Worm (Caenorhabditis elegans) whole organism, young adult: ENCODE measurements around the gene F59A6.10.

Source experiments
- B0336.3 ChIP-seq: fragments of 200-800 bp; sonication (Bioruptor generic); IDR thresholded peaks from 2 replicates; pipeline ENCODE4 v1.3.6; 2022; ENCODE audit warnings: missing genetic modification characterization, missing compliant biosample characterization
- C06A6.2 ChIP-seq: fragments of 200-800 bp; sonication (Bioruptor generic); conservative IDR thresholded peaks from 2 replicates; pipeline ENCODE4 v1.3.6; 2022; ENCODE audit warnings: missing genetic modification characterization, missing compliant biosample characterization
- ama-1 ChIP-seq, 3 experiments: fragments of 150-350 bp in 1 of 3; sonication (generic microtip) in 2 of 3; optimal IDR thresholded peaks; 2 replicates each; lab custom pipeline; 2014 to 2018; ENCODE audit warnings: missing biosample characterization in 2 of 3, missing genetic modification characterization in 2 of 3, missing genetic modification reagents in 2 of 3
- him-1 ChIP-seq: sonication (generic microtip); optimal IDR thresholded peaks from 2 replicates; lab custom pipeline; 2016; ENCODE audit warnings: missing genotype, missing genetic modification reagents, missing genetic modification characterization, missing compliant biosample characterization
- lin-54 ChIP-seq: fragments of 200-800 bp; sonication (Bioruptor generic); optimal IDR thresholded peaks from 2 replicates; lab custom pipeline; 2018; ENCODE audit warnings: mild to moderate bottlenecking, missing genetic modification characterization, missing compliant biosample characterization
- madf-3 ChIP-seq: fragments of 200-800 bp; sonication (Bioruptor generic); IDR thresholded peaks from 2 replicates; pipeline ENCODE4 v1.3.6; 2022; ENCODE audit warnings: missing genetic modification reagents, missing genetic modification characterization, missing compliant biosample characterization
- mxl-1 ChIP-seq: sonication (generic microtip); optimal IDR thresholded peaks from 2 replicates; lab custom pipeline; 2016; ENCODE audit warnings: missing genetic modification characterization, missing compliant biosample characterization
- nfya-2 ChIP-seq: fragments of 200-800 bp; sonication (Bioruptor generic); IDR thresholded peaks from 2 replicates; pipeline ENCODE4 v1.3.6; 2022; ENCODE audit warnings: missing genetic modification reagents, missing genetic modification characterization, missing compliant biosample characterization
- pha-4 ChIP-seq: fragments of 150-350 bp; sonication (generic microtip); optimal IDR thresholded peaks from 2 replicates; lab custom pipeline; 2014; ENCODE audit warnings: missing biosample characterization, missing genetic modification reagents, missing genetic modification characterization
- rpc-1 ChIP-seq, 2 experiments: fragments of 150-350 bp in 1 of 2; sonication (generic microtip) in 1 of 2; optimal IDR thresholded peaks; 2 replicates each; lab custom pipeline; 2014 to 2018; ENCODE audit warnings: missing biosample characterization in 1 of 2, missing genetic modification characterization in 1 of 2, missing genetic modification reagents in 1 of 2, missing genotype in 1 of 2
- unc-130 ChIP-seq: sonication (generic microtip); optimal IDR thresholded peaks from 2 replicates; lab custom pipeline; 2016; ENCODE audit warnings: missing genetic modification reagents, missing genetic modification characterization, missing compliant biosample characterization
- unc-62 ChIP-seq: fragments of 150-350 bp; optimal IDR thresholded peaks from 2 replicates; lab custom pipeline; 2014; ENCODE audit warnings: missing biosample characterization, missing genetic modification reagents, missing genetic modification characterization

ce11 chrII:4999122-4999521 lies 4.6 kb upstream of the F59A6.10 start, which contains the start of gene citk-2:
- TF ChIP-seq him-1 (no peak), mxl-1 (tag; lab: Kevin White, UChicago) (no peak), C06A6.2 (GFP tag; lab: Robert Waterston, UW) (0 out of 2 replicates have a peak, but pooled peaks have one; percentile 50), nfya-2 (GFP tag; lab: Robert Waterston, UW) (no peak), pha-4 (tag; lab: Kevin White, UChicago) (peak; percentile 90), unc-62 (GFP tag; lab: Kevin White, UChicago) (no peak), unc-130 (GFP tag; lab: Kevin White, UChicago) (no peak), lin-54 (GFP tag; lab: Kevin White, UChicago) (peak; percentile 97), B0336.3 (GFP tag; lab: Robert Waterston, UW) (0 out of 2 replicates have a peak, but pooled peaks have one; percentile 25), rpc-1 (optimal IDR thresholded peaks at IDR 0.05; lab: Kevin White, UChicago) (no peak), rpc-1 (tag; optimal IDR thresholded peaks at IDR 0.05; lab: Kevin White, UChicago) (no peak), ama-1 (optimal IDR thresholded peaks at IDR 0.05; lab: Kevin White, UChicago) (no peak), ama-1 (GFP tag; optimal IDR thresholded peaks at IDR 0.05; lab: Kevin White, UChicago) (no peak), madf-3 (GFP tag; lab: Robert Waterston, UW) (no peak)
